Fruit fly (Drosophila melanogaster) S2 (cell line): Measurements from ENCODE around the gene wry.

Experiments used
- CG8478 ChIP-seq: fragments of >200 bp; optimal IDR thresholded peaks from 2 replicates; lab custom pipeline; 2018
- CTCF ChIP-seq, 2 experiments: fragments of >200 bp; optimal IDR thresholded peaks; 2 replicates each; lab custom pipeline; 2018

DNA sequence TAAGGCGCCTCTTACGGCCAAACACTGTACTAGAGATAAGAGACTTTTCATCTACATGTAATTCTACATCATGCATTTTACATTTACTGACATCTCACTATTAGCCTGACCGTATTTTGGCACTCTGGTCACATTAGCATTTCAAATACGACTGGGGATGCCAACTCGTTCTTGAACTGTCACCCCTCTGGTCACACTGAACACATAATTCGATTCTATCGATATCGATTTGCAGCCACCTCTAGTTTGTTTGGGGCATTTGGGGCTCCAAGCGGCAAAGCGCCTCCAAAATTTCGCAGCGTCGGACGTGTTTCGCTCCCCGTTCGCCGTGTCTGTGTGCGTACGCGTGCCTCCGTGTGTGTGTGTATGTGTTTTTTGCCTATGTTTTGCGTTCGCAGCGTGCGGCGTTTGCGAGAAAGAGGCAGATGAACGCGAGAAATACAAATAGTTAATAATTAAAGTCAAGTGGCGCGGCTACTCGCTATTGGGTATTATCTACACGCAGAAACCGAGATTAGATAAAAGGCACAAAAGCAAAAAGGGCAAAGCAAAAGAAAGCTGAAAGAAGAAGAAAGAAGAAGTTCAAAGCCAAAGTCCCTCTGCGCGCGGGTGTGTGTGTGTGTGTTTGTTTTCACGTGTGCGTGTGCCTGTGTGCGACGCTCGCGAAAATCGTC, 48.2 kb downstream of the wry start, which contains the start of gene Wdr62:
- TF ChIP-seq CG8478 (no peak), CTCF (optimal IDR thresholded peaks at IDR 0.05; lab: Kevin White, UChicago) (peak; percentile 93 to 97)
